Worm (Caenorhabditis elegans) whole organism, L4 larva: ENCODE results near the gene F53A3.1.

Experiments used
- D1046.2 ChIP-seq: fragments of 200-800 bp; sonication (Bioruptor generic); IDR thresholded peaks from 2 replicates; pipeline ENCODE4 v1.3.6; 2022; ENCODE audit warnings: missing genetic modification characterization, missing compliant biosample characterization
- F44E2.7 ChIP-seq: fragments of 200-800 bp; sonication (Bioruptor generic); IDR thresholded peaks from 2 replicates; pipeline ENCODE4 v2.1.2; 2022; ENCODE audit warnings: missing genetic modification characterization, missing compliant biosample characterization
- T20F7.1 ChIP-seq: fragments of 200-800 bp; sonication (Bioruptor generic); optimal IDR thresholded peaks from 2 replicates; lab custom pipeline; 2018; ENCODE audit warnings: mild to moderate bottlenecking, missing genetic modification characterization, missing compliant biosample characterization
- Y48G9A.11 ChIP-seq: fragments of 200-800 bp; sonication (Bioruptor generic); IDR thresholded peaks from 2 replicates; pipeline ENCODE4 v1.3.6; 2022; ENCODE audit warnings: missing genetic modification reagents, missing genetic modification characterization, missing compliant biosample characterization
- Y5F2A.4 ChIP-seq: fragments of 200-800 bp; sonication (Bioruptor generic); optimal IDR thresholded peaks from 2 replicates; lab custom pipeline; 2018; ENCODE audit warnings: mild to moderate bottlenecking, missing genetic modification characterization, missing compliant biosample characterization
- attf-4 ChIP-seq: sonication (generic microtip); optimal IDR thresholded peaks from 3 replicates; lab custom pipeline; 2017; ENCODE audit warnings: missing biosample characterization, missing genetic modification characterization
- ceh-20 ChIP-seq: fragments of 200-800 bp; sonication (Bioruptor generic); IDR thresholded peaks from 2 replicates; pipeline ENCODE4 v1.3.6; 2022; ENCODE audit warnings: missing genetic modification reagents, missing genetic modification characterization, missing compliant biosample characterization
- ceh-82 ChIP-seq: sonication (generic microtip); optimal IDR thresholded peaks from 2 replicates; lab custom pipeline; 2017; ENCODE audit warnings: missing biosample characterization, missing genetic modification characterization
- daf-12 ChIP-seq: fragments of 150-350 bp; optimal IDR thresholded peaks from 2 replicates; lab custom pipeline; 2014; ENCODE audit warnings: missing biosample characterization, missing genetic modification reagents, missing genetic modification characterization
- daf-16 ChIP-seq, 3 experiments: sonication (generic microtip); optimal IDR thresholded peaks; 2 replicates each; lab custom pipeline; 2016 to 2017; ENCODE audit warnings: missing genetic modification characterization in 3 of 3, missing genetic modification reagents in 3 of 3, mild to moderate bottlenecking in 2 of 3, missing compliant biosample characterization in 2 of 3, missing biosample characterization in 1 of 3, moderate library complexity in 1 of 3
- dmd-6 ChIP-seq: fragments of 200-800 bp; sonication (Bioruptor generic); IDR thresholded peaks from 2 replicates; pipeline ENCODE4 v1.3.6; 2022; ENCODE audit warnings: missing genetic modification reagents, missing genetic modification characterization, missing compliant biosample characterization
- dmd-9 ChIP-seq: fragments of 200-800 bp; sonication (Bioruptor generic); IDR thresholded peaks from 2 replicates; pipeline ENCODE4 v1.3.6; 2022; ENCODE audit warnings: missing genetic modification reagents, missing genetic modification characterization, missing compliant biosample characterization
- duxl-1 ChIP-seq: sonication (generic microtip); optimal IDR thresholded peaks from 2 replicates; lab custom pipeline; 2016; ENCODE audit warnings: mild to moderate bottlenecking, missing genetic modification characterization, moderate library complexity, missing compliant biosample characterization; ENCODE audit not compliant: poor library complexity
- dve-1 ChIP-seq: sonication (generic microtip); optimal IDR thresholded peaks from 2 replicates; lab custom pipeline; 2017; ENCODE audit warnings: antibody characterized with exemption, mild to moderate bottlenecking, missing genetic modification characterization, missing compliant biosample characterization; ENCODE audit not compliant: insufficient read depth
- gei-8 ChIP-seq: fragments of 200-800 bp; sonication (Bioruptor generic); optimal IDR thresholded peaks from 2 replicates; lab custom pipeline; 2018; ENCODE audit warnings: mild to moderate bottlenecking, missing genetic modification characterization, missing compliant biosample characterization
- hlh-30 ChIP-seq: sonication (generic microtip); optimal IDR thresholded peaks from 2 replicates; lab custom pipeline; 2017; ENCODE audit warnings: antibody characterized with exemption, mild to moderate bottlenecking, missing genetic modification characterization, missing compliant biosample characterization; ENCODE audit not compliant: insufficient read depth
- hmg-1.1 ChIP-seq: fragments of 200-800 bp; sonication (Bioruptor generic); IDR thresholded peaks from 2 replicates; pipeline ENCODE4 v1.3.6; 2022; ENCODE audit warnings: missing genetic modification reagents, missing genetic modification characterization, missing compliant biosample characterization
- jun-1 ChIP-seq: fragments of 150-350 bp; optimal IDR thresholded peaks from 2 replicates; lab custom pipeline; 2014; ENCODE audit warnings: missing biosample characterization, missing genetic modification reagents, missing genetic modification characterization
- lin-1 ChIP-seq: fragments of 200-800 bp; sonication (Bioruptor generic); IDR thresholded peaks from 2 replicates; pipeline ENCODE4 v1.3.6; 2022; ENCODE audit warnings: missing genetic modification reagents, missing genetic modification characterization, missing compliant biosample characterization
- lin-29 ChIP-seq: fragments of 200-800 bp; sonication (Bioruptor generic); IDR thresholded peaks from 2 replicates; pipeline ENCODE4 v1.3.6; 2022; ENCODE audit warnings: missing genetic modification reagents, missing genetic modification characterization, missing compliant biosample characterization
- lin-39 ChIP-seq: fragments of 150-350 bp; optimal IDR thresholded peaks from 2 replicates; lab custom pipeline; 2014; ENCODE audit warnings: missing biosample characterization, missing genetic modification reagents, missing genetic modification characterization
- madf-5 ChIP-seq, 2 experiments: fragments of 200-800 bp; sonication (Bioruptor generic); IDR thresholded peaks; 2 replicates each; pipeline ENCODE4 v1.3.6; 2022; ENCODE audit warnings: missing compliant biosample characterization in 2 of 2, missing genetic modification characterization in 2 of 2
- madf-9 ChIP-seq: fragments of 200-800 bp; sonication (Bioruptor generic); conservative IDR thresholded peaks from 2 replicates; pipeline ENCODE4 v1.3.6; 2022; ENCODE audit warnings: missing genetic modification reagents, missing genetic modification characterization, missing compliant biosample characterization
- mes-2 ChIP-seq: sonication (generic microtip); optimal IDR thresholded peaks from 2 replicates; lab custom pipeline; 2016; ENCODE audit warnings: missing genotype, mild to moderate bottlenecking, missing genetic modification characterization, missing compliant biosample characterization; ENCODE audit not compliant: poor library complexity, severe bottlenecking
- mxl-2 ChIP-seq: fragments of 200-800 bp; sonication (Bioruptor generic); conservative IDR thresholded peaks from 2 replicates; pipeline ENCODE4 v1.3.6; 2022; ENCODE audit warnings: missing genetic modification reagents, missing genetic modification characterization, missing compliant biosample characterization
- mxl-3 ChIP-seq: fragments of 200-800 bp; sonication (Bioruptor generic); optimal IDR thresholded peaks from 2 replicates; lab custom pipeline; 2018; ENCODE audit warnings: mild to moderate bottlenecking, missing genetic modification characterization, missing compliant biosample characterization
- nhr-10 ChIP-seq: fragments of 150-350 bp; optimal IDR thresholded peaks from 2 replicates; lab custom pipeline; 2014; ENCODE audit warnings: missing biosample characterization, missing genetic modification characterization
- nhr-102 ChIP-seq: sonication (generic microtip); optimal IDR thresholded peaks from 2 replicates; lab custom pipeline; 2016; ENCODE audit warnings: mild to moderate bottlenecking, missing genetic modification characterization, moderate library complexity, missing compliant biosample characterization
- nhr-237 ChIP-seq: sonication (generic microtip); optimal IDR thresholded peaks from 2 replicates; lab custom pipeline; 2017; ENCODE audit warnings: missing biosample characterization, missing genetic modification characterization
- nhr-25 ChIP-seq: sonication (generic microtip); optimal IDR thresholded peaks from 2 replicates; lab custom pipeline; 2017; ENCODE audit warnings: missing genetic modification characterization, mild to moderate bottlenecking, missing compliant biosample characterization, antibody characterized with exemption, moderate library complexity, borderline replicate concordance; ENCODE audit not compliant: insufficient read depth
- nhr-28 ChIP-seq: fragments of 150-350 bp; optimal IDR thresholded peaks from 2 replicates; lab custom pipeline; 2014; ENCODE audit warnings: missing biosample characterization, missing genetic modification characterization
- nhr-41 ChIP-seq: fragments of 200-800 bp; sonication (Bioruptor generic); IDR thresholded peaks from 2 replicates; pipeline ENCODE4 v1.3.6; 2022; ENCODE audit warnings: missing genetic modification reagents, missing genetic modification characterization, missing compliant biosample characterization
- nhr-42 ChIP-seq: fragments of 200-800 bp; sonication (Bioruptor generic); IDR thresholded peaks from 2 replicates; pipeline ENCODE4 v1.3.6; 2022; ENCODE audit warnings: missing genetic modification characterization, missing compliant biosample characterization
- nhr-77 ChIP-seq: fragments of 150-350 bp; optimal IDR thresholded peaks from 2 replicates; lab custom pipeline; 2014; ENCODE audit warnings: missing biosample characterization, missing genetic modification characterization
- php-3 ChIP-seq: fragments of 200-800 bp; sonication (Bioruptor generic); IDR thresholded peaks from 2 replicates; pipeline ENCODE4 v1.3.6; 2022; ENCODE audit warnings: missing genetic modification reagents, missing genetic modification characterization, missing compliant biosample characterization
- pqm-1 ChIP-seq: sonication (generic microtip); optimal IDR thresholded peaks from 2 replicates; lab custom pipeline; 2017; ENCODE audit warnings: missing biosample characterization, missing genetic modification characterization
- rbr-2 ChIP-seq: sonication (generic microtip); optimal IDR thresholded peaks from 2 replicates; lab custom pipeline; 2016; ENCODE audit warnings: missing genotype, missing genetic modification characterization, missing compliant biosample characterization
- sdz-12 ChIP-seq: fragments of 200-800 bp; sonication (Bioruptor generic); optimal IDR thresholded peaks from 2 replicates; lab custom pipeline; 2018; ENCODE audit warnings: mild to moderate bottlenecking, missing genetic modification characterization, missing compliant biosample characterization
- snpc-4 ChIP-seq: fragments of 150-350 bp; optimal IDR thresholded peaks from 2 replicates; lab custom pipeline; 2014; ENCODE audit warnings: missing biosample characterization, missing genetic modification characterization
- spr-1 ChIP-seq: sonication (generic microtip); optimal IDR thresholded peaks from 2 replicates; lab custom pipeline; 2016; ENCODE audit warnings: mild to moderate bottlenecking, missing genetic modification characterization, missing compliant biosample characterization
- tra-1 ChIP-seq: fragments of 200-800 bp; sonication (Bioruptor generic); IDR thresholded peaks from 2 replicates; pipeline ENCODE4 v1.3.6; 2022; ENCODE audit warnings: missing genetic modification reagents, missing genetic modification characterization, missing compliant biosample characterization
- unc-130 ChIP-seq: sonication (generic microtip); optimal IDR thresholded peaks from 2 replicates; lab custom pipeline; 2016; ENCODE audit warnings: missing genetic modification reagents, missing genetic modification characterization, missing compliant biosample characterization
- unc-39 ChIP-seq: sonication (generic microtip); optimal IDR thresholded peaks from 2 replicates; lab custom pipeline; 2017; ENCODE audit warnings: missing biosample characterization, missing genetic modification characterization
- unc-62 ChIP-seq, 3 experiments: fragments of 150-350 bp in 1 of 3; sonication (generic microtip); optimal IDR thresholded peaks in 2 of 3; peaks in 1 of 3; 1 replicate in 1 of 3; 2 replicates in 2 of 3; lab custom pipeline; 2014 to 2017; ENCODE audit warnings: missing biosample characterization in 3 of 3, missing genetic modification characterization in 3 of 3, missing genetic modification reagents in 3 of 3, missing genotype in 1 of 3
- vab-7 ChIP-seq: fragments of 200-800 bp; sonication (Bioruptor generic); IDR thresholded peaks from 2 replicates; pipeline ENCODE4 v1.3.6; 2022; ENCODE audit warnings: missing genetic modification reagents, missing genetic modification characterization, missing compliant biosample characterization
- zag-1 ChIP-seq: fragments of 150-350 bp; optimal IDR thresholded peaks from 2 replicates; lab custom pipeline; 2014; ENCODE audit warnings: missing biosample characterization, missing genetic modification characterization
- zip-2 ChIP-seq: fragments of 150-350 bp; optimal IDR thresholded peaks from 2 replicates; lab custom pipeline; 2014; ENCODE audit warnings: missing biosample characterization, missing genetic modification characterization
- ztf-11 ChIP-seq: fragments of 150-350 bp; optimal IDR thresholded peaks from 2 replicates; lab custom pipeline; 2014; ENCODE audit warnings: missing biosample characterization, missing genetic modification characterization
- ztf-7 ChIP-seq: fragments of 150-350 bp; optimal IDR thresholded peaks from 2 replicates; lab custom pipeline; 2014; ENCODE audit warnings: missing biosample characterization, missing genetic modification characterization

F53A3.1 gene

DNA sequence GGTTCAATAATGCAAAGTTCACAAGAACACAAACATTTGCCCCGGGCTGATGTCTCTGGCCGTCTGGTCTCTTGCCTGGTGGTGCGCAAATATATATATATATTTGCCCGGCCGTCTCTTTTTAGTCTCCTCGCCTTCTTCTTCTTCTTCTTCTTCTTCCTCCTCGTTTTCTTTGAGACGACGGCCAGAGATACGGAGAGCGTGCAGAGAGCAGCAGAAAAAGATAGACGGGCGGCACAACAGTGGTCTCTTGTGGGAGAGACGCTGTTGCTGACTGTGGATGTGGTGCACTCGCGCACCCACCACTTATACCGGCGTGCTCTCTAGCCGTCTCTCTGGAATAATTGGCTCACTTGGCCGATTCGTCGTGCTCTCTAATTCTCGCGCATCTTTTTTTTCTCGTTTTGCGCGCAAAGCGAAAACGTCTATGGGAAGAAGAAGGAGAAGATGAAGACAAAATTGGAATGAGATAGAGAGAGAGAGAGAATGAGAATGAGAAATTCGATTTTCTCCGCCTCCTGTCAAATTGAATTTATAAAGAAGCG, 22.2 kb downstream of the F53A3.1 start (continued):
- TF ChIP-seq gei-8 (GFP tag; lab: Kevin White, UChicago): peak; percentile 100
- peak; percentile 74 for TF ChIP-seq spr-1 (tag; lab: Kevin White, UChicago)
- TF ChIP-seq madf-5 (GFP tag; IDR thresholded peaks at IDR 0.05; lab: Robert Waterston, UW): no peak
- no peak for TF ChIP-seq zip-2 (tag; lab: Kevin White, UChicago)
- TF ChIP-seq nhr-77 (tag; lab: Kevin White, UChicago): peak; percentile 81
- peak; percentile 100 for TF ChIP-seq dmd-6 (GFP tag; lab: Robert Waterston, UW)
- TF ChIP-seq unc-130: no peak
- no peak for TF ChIP-seq zag-1 (tag; lab: Kevin White, UChicago)
- peak; percentile 23 for TF ChIP-seq duxl-1
- TF ChIP-seq unc-39 (tag; lab: Kevin White, UChicago): no peak
- TF ChIP-seq tra-1 (GFP tag; lab: Robert Waterston, UW): peak; percentile 95
- TF ChIP-seq daf-16 (GFP tag; optimal IDR thresholded peaks at IDR 0.05; lab: Kevin White, UChicago): peak; percentile 70 to 91
- TF ChIP-seq daf-16 (tag; optimal IDR thresholded peaks at IDR 0.05; lab: Kevin White, UChicago): peak; percentile 83
- peak in 1 of 2 experiments; percentile 100 for TF ChIP-seq unc-62 (GFP tag; optimal IDR thresholded peaks at IDR 0.05 in 1 of 2; lab: Kevin White, UChicago)
- TF ChIP-seq unc-62 (tag; optimal IDR thresholded peaks at IDR 0.05; lab: Kevin White, UChicago): no peak
- TF ChIP-seq F44E2.7 (GFP tag; lab: Robert Waterston, UW): no peak
- TF ChIP-seq nhr-10 (tag; lab: Kevin White, UChicago): peak; percentile 79
- TF ChIP-seq ztf-11 (tag; lab: Kevin White, UChicago): no peak
- TF ChIP-seq lin-1 (GFP tag; lab: Robert Waterston, UW): peak; percentile 74
- TF ChIP-seq lin-29 (GFP tag; lab: Robert Waterston, UW): peak; percentile 81
- TF ChIP-seq attf-4 (tag; lab: Kevin White, UChicago): peak; percentile 60
- TF ChIP-seq vab-7 (GFP tag; lab: Robert Waterston, UW): 0 out of 2 replicates have a peak, but pooled peaks have one; percentile 21
- TF ChIP-seq D1046.2 (GFP tag; lab: Robert Waterston, UW): no peak
- TF ChIP-seq nhr-41: peak; percentile 72
- TF ChIP-seq nhr-102: peak; percentile 92
- peak; percentile 56 for TF ChIP-seq T20F7.1 (GFP tag; lab: Kevin White, UChicago)
- TF ChIP-seq mes-2 (tag; lab: Kevin White, UChicago): peak; percentile 55
- TF ChIP-seq snpc-4 (tag; lab: Kevin White, UChicago): peak; percentile 46
- TF ChIP-seq dmd-9: no peak
- TF ChIP-seq ceh-20 (GFP tag; lab: Robert Waterston, UW): peak; percentile 93
- peak; percentile 96 for TF ChIP-seq rbr-2 (tag; lab: Kevin White, UChicago)
- TF ChIP-seq Y48G9A.11 (GFP tag; lab: Robert Waterston, UW): no peak
- peak; percentile 93 for TF ChIP-seq hmg-1.1
- TF ChIP-seq nhr-25 (tag; lab: Kevin White, UChicago): peak; percentile 90
- peak; percentile 88 for TF ChIP-seq nhr-28 (tag; lab: Kevin White, UChicago)
- no peak for TF ChIP-seq nhr-237
- TF ChIP-seq ztf-7 (tag; lab: Kevin White, UChicago): peak; percentile 20
- no peak for TF ChIP-seq ceh-82 (tag; lab: Kevin White, UChicago)
- no peak for TF ChIP-seq Y5F2A.4 (GFP tag; lab: Kevin White, UChicago)
- peak; percentile 62 for TF ChIP-seq madf-9
- no peak for TF ChIP-seq sdz-12
- TF ChIP-seq jun-1 (tag; lab: Kevin White, UChicago): peak; percentile 77
- TF ChIP-seq nhr-42 (GFP tag; lab: Robert Waterston, UW): peak; percentile 73; the same call in 1 of the 2 replicates
- no peak for TF ChIP-seq daf-12 (tag; lab: Kevin White, UChicago)
- peak; percentile 89 for TF ChIP-seq mxl-3
- TF ChIP-seq mxl-2 (GFP tag; lab: Robert Waterston, UW): 0 out of 2 replicates have a peak, but pooled peaks have one; percentile 35
- no peak for TF ChIP-seq lin-39 (tag; lab: Kevin White, UChicago)
- peak; percentile 67 for TF ChIP-seq php-3 (GFP tag; lab: Robert Waterston, UW)
- peak; percentile 90 for TF ChIP-seq hlh-30 (tag; lab: Kevin White, UChicago)
- TF ChIP-seq pqm-1: peak; percentile 47
- TF ChIP-seq dve-1: peak; percentile 94
